Worm (Caenorhabditis elegans): ENCODE data around the gene srx-51.

ce11 chrV:15232200-15232599 lies 49.5 kb upstream of the srx-51 start, which contains the start of gene srw-13:
- TF ChIP-seq M03D4.4 (tag; optimal IDR thresholded peaks at IDR 0.05) (no peak), nhr-28 (tag; optimal IDR thresholded peaks at IDR 0.05) (no peak), snpc-4 (tag; optimal IDR thresholded peaks at IDR 0.05) (no peak), ham-2 (GFP tag; optimal IDR thresholded peaks at IDR 0.05) (no peak), lsy-2 (tag; optimal IDR thresholded peaks at IDR 0.05) (no peak), unc-39 (tag; optimal IDR thresholded peaks at IDR 0.05) (no peak), sptf-1 (tag; optimal IDR thresholded peaks at IDR 0.05) (no peak)
